Fruit fly (Drosophila melanogaster) whole organism, prepupa: Measurements from ENCODE around the gene sgg.

Experiments used
- Gug ChIP-seq: fragments of 200-800 bp; sonication (Bioruptor generic); IDR thresholded peaks from 2 replicates; pipeline ENCODE4 v1.3.6; 2022; ENCODE audit warnings: missing biosample characterization, missing genetic modification characterization
- Sox14 ChIP-seq: fragments of 200-800 bp; sonication (Bioruptor generic); optimal IDR thresholded peaks from 3 replicates; lab custom pipeline; 2016; ENCODE audit warnings: missing biosample characterization, missing genetic modification characterization
- lz ChIP-seq: fragments of 200-800 bp; sonication (Bioruptor generic); optimal IDR thresholded peaks from 3 replicates; lab custom pipeline; 2016; ENCODE audit warnings: missing biosample characterization, missing genetic modification characterization
- salr ChIP-seq, 2 experiments: fragments of 200-800 bp; sonication (Bioruptor generic); optimal IDR thresholded peaks; 3 replicates each; lab custom pipeline; 2016 to 2018; ENCODE audit warnings: missing biosample characterization in 2 of 2, missing genetic modification characterization in 2 of 2, mild to moderate bottlenecking in 1 of 2

DNA sequence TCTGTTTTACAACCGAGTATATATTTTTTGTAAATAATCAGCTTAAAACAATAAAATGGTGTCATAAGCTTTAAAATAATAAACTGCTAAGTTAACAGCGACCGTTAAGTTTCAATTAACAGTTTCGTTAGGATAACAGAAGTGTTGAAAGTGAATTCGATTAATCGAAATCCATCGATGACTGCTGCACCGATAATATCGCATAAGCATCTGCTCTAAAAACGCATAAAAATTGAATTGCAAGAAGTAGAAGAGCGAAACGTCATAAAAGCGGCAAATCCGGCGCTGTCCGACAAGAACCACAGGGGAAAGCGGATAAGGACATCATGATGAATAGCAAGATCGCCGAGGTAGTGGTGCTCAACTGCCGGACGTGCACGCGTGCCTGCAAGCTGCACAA is 93.8 kb downstream of the sgg start, which contains the start of gene dwg:
- TF ChIP-seq Sox14 (GFP tag; lab: Kevin White, UChicago) (no peak), Gug (GFP tag; lab: Robert Waterston, UW) (no peak), lz (GFP tag; lab: Kevin White, UChicago) (no peak), salr (GFP tag; optimal IDR thresholded peaks at IDR 0.05; lab: Kevin White, UChicago) (no peak)
